Worm (Caenorhabditis elegans): ENCODE measurements around the gene F38C2.1.

DNA sequence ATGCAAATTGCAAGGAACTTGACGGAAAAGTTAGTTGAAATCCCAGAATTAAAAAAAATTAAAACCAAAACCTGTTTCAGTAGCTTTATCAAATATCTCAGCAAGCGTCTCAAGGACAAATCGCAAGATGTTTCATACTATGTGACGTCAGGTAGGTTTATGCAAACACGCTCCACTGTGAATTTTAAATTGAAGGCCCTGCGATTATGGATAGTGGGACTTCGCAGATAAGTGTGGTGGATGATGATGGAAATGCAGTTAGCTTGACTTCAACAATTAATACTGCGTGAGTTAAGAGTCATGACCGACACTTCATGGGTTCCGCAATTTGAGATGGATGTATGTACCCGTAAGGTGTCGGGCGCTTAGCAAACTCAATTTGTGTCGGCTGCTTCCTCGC is 47.4 kb upstream of the F38C2.1 start:
- TF ChIP-seq ets-4 (GFP tag; optimal IDR thresholded peaks at IDR 0.05) (no peak), sea-2 (GFP tag; IDR thresholded peaks at IDR 0.05) (no peak), ztf-26 (tag; optimal IDR thresholded peaks at IDR 0.05) (no peak), unc-130 (GFP tag; optimal IDR thresholded peaks at IDR 0.05) (no peak), tlf-1 (GFP tag; optimal IDR thresholded peaks at IDR 0.05) (no peak)

Measured in whole organism, young adult.